Worm (Caenorhabditis elegans): ENCODE results near the gene T08G3.11.
A peak's percentile ranks its signal among the peaks of the same experiment; 100 is the strongest.

ce11 chrV:16480919-16481630 is 1.9 kb upstream of the T08G3.11 start, which contains the start of the genes F57E7.4 and spig-6:
- TF ChIP-seq php-3 (GFP tag; IDR thresholded peaks at IDR 0.05) (no peak), mep-1 (tag; optimal IDR thresholded peaks at IDR 0.05) (no peak), ceh-20 (GFP tag; IDR thresholded peaks at IDR 0.05) (no peak), R02D3.7 (tag; optimal IDR thresholded peaks at IDR 0.05) (no peak), lir-3 (tag; optimal IDR thresholded peaks at IDR 0.05) (no peak), lin-15B (tag; optimal IDR thresholded peaks at IDR 0.05) (no peak), ctbp-1 (GFP tag; IDR thresholded peaks at IDR 0.05) (no peak), unc-62 (GFP tag; optimal IDR thresholded peaks at IDR 0.05 in 1 of 2) (peak in 1 of 2 experiments; percentile 68), unc-62 (tag; optimal IDR thresholded peaks at IDR 0.05) (no peak), aha-1 (tag) (no peak)
